Fruit fly (Drosophila melanogaster): ENCODE results near the gene CG13101.

CG13101 gene

DNA sequence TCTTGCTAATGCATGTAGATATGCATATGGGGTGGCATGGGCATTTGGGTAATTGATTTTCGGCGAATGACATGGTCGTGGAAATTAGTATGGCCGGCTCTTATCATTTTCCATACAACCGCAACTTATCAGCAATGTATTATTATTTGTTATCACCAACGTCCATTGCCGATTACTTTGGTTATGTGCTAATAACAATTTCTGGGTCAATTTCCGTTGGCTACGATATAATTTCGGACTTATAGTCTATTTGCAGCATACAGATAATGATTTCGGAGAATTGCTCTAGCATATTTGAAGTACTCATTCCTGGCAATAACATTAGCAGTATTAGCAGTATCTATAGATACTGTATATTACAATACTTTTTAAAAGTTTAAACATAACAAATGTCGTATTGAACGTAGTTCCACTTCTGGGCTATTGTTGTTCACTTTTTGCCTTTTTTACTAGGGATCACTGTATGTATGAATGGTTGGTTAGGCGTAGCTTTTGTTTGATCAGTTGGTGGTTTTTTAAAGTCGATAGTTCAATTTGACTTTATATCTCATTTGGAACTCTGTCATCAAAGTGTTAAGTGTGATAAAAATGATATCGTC is 37.9 kb downstream of the CG13101 start, which contains the start of gene CG46397 (continued):
- TF ChIP-seq pan (optimal IDR thresholded peaks at IDR 0.05) (no peak), pan (GFP tag; optimal IDR thresholded peaks at IDR 0.05 in 1 of 2, IDR thresholded peaks at IDR 0.05 in 1 of 2) (no peak), Optix (GFP tag; IDR thresholded peaks at IDR 0.05) (no peak), al (GFP tag; IDR thresholded peaks at IDR 0.05) (no peak), repo (GFP tag; optimal IDR thresholded peaks at IDR 0.05) (no peak), Neu2 (GFP tag; optimal IDR thresholded peaks at IDR 0.05; ENCODE audit: borderline replicate concordance) (no peak), CG14710 (tag; optimal IDR thresholded peaks at IDR 0.05) (no peak), mirr (GFP tag; optimal IDR thresholded peaks at IDR 0.05) (peak; percentile 83), Doc3 (GFP tag; IDR thresholded peaks at IDR 0.05; ENCODE audit: partially characterized antibody) (no peak)

DNA sequence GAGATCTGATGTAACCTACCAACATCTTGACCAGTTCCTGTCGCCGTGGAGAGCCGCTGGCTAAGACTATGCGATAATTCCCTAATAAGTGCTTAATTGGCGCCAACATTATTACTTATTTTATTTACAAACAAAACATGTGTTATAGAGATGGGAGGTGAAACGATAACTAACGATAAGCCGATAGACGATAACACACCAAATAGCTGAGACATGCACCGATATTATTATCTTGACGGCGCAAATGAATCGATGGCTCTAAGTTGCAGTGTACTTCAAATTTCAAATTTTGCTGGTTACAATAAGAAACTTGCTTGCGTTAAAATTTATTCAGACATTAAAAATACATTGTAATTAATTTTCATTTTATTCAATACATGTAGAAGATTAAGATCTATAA is 41.6 kb downstream of the CG13101 start, which contains the start of gene CG9515:
CG9515 (minus strand) TSS at position 148 of the 400 bp plus-strand sequence.
- TF ChIP-seq Fer1 (GFP tag; optimal IDR thresholded peaks at IDR 0.05) (peak; percentile 6), BEAF-32 (GFP tag; optimal IDR thresholded peaks at IDR 0.05) (peak; percentile 59), Fer2 (tag; optimal IDR thresholded peaks at IDR 0.05) (no peak), PHDP (tag; optimal IDR thresholded peaks at IDR 0.05) (peak; percentile 15), CG15073 (GFP tag; optimal IDR thresholded peaks at IDR 0.05) (no peak), Asciz (GFP tag; optimal IDR thresholded peaks at IDR 0.05) (no peak), sob (GFP tag; IDR thresholded peaks at IDR 0.05) (0 out of 2 replicates have a peak, but pooled peaks have one; percentile 30), ro (GFP tag; IDR thresholded peaks at IDR 0.05) (no peak), nau (GFP tag; optimal IDR thresholded peaks at IDR 0.05) (no peak), Nf-YC (tag; optimal IDR thresholded peaks at IDR 0.05) (peak; percentile 10), kay (GFP tag; optimal IDR thresholded peaks at IDR 0.05) (no peak), CG9437 (GFP tag; optimal IDR thresholded peaks at IDR 0.05) (peak; percentile 74), CG10366 (GFP tag; IDR thresholded peaks at IDR 0.05) (no peak), CG1529 (GFP tag; optimal IDR thresholded peaks at IDR 0.05) (no peak), CG6765 (GFP tag; optimal IDR thresholded peaks at IDR 0.05) (no peak), CG13287 (GFP tag; IDR thresholded peaks at IDR 0.05; ENCODE audit: partially characterized antibody) (peak; percentile 92), pfk (GFP tag; optimal IDR thresholded peaks at IDR 0.05) (no peak), toy (GFP tag; IDR thresholded peaks at IDR 0.05) (no peak), sug (tag; optimal IDR thresholded peaks at IDR 0.05) (peak; percentile 33), TFAM (GFP tag; optimal IDR thresholded peaks at IDR 0.05) (no peak), Elba2 (GFP tag; optimal IDR thresholded peaks at IDR 0.05) (peak; percentile 83), wdn (GFP tag; IDR thresholded peaks at IDR 0.05) (no peak), Sin3A (optimal IDR thresholded peaks at IDR 0.05) (no peak), CG2129 (GFP tag; IDR thresholded peaks at IDR 0.05; ENCODE audit: partially characterized antibody) (peak; percentile 56; the same call in 1 of the 2 replicates), CG31365 (tag; optimal IDR thresholded peaks at IDR 0.05) (no peak), Vsx1 (GFP tag; optimal IDR thresholded peaks at IDR 0.05) (no peak), bowl (GFP tag; IDR thresholded peaks at IDR 0.05) (no peak), fd96Cb (tag; optimal IDR thresholded peaks at IDR 0.05) (no peak), tna (GFP tag; IDR thresholded peaks at IDR 0.05; ENCODE audit: partially characterized antibody) (peak; percentile 90), CG4820 (GFP tag; optimal IDR thresholded peaks at IDR 0.05) (no peak), sens (GFP tag) (no peak), gfzf (GFP tag; optimal IDR thresholded peaks at IDR 0.05) (peak; percentile 38), CG15696 (tag; optimal IDR thresholded peaks at IDR 0.05) (no peak), gt (GFP tag; IDR thresholded peaks at IDR 0.05) (no peak), sd (tag; optimal IDR thresholded peaks at IDR 0.05) (no peak), CG17361 (GFP tag; IDR thresholded peaks at IDR 0.05) (no peak), tll (GFP tag; optimal IDR thresholded peaks at IDR 0.05) (no peak), CG9609 (GFP tag; optimal IDR thresholded peaks at IDR 0.05) (no peak), Oli (tag; optimal IDR thresholded peaks at IDR 0.05) (no peak), ab (GFP tag; optimal IDR thresholded peaks at IDR 0.05) (no peak), seq (GFP tag; IDR thresholded peaks at IDR 0.05) (no peak)
